Worm (Caenorhabditis elegans) whole organism, L1 larva: ENCODE results near the gene Y45F10C.1.

Experiments used
- C34B4.2 ChIP-seq: sonication (generic microtip); optimal IDR thresholded peaks from 2 replicates; lab custom pipeline; 2017; ENCODE audit warnings: mild to moderate bottlenecking, missing genetic modification characterization, missing compliant biosample characterization
- blmp-1 ChIP-seq: fragments of 150-350 bp; optimal IDR thresholded peaks from 2 replicates; lab custom pipeline; 2014; ENCODE audit warnings: missing biosample characterization, missing genetic modification characterization
- elt-2 ChIP-seq: sonication (generic microtip); optimal IDR thresholded peaks from 2 replicates; lab custom pipeline; 2016; ENCODE audit warnings: missing genetic modification characterization, mild to moderate bottlenecking, inconsistent platforms, missing compliant biosample characterization, missing genetic modification reagents
- elt-3 ChIP-seq, 6 experiments: fragments of 150-350 bp in 1 of 6; sonication (generic microtip); optimal IDR thresholded peaks; 2 replicates each; lab custom pipeline; 2017 to 2018; ENCODE audit warnings: missing biosample characterization in 6 of 6, missing genetic modification characterization in 6 of 6, inconsistent platforms in 1 of 6
- lin-35 ChIP-seq, 2 experiments: fragments of 150-350 bp; optimal IDR thresholded peaks; 2 replicates each; lab custom pipeline; 2014; ENCODE audit warnings: missing biosample characterization in 2 of 2, missing genetic modification characterization in 2 of 2, missing genetic modification reagents in 2 of 2
- nhr-85 ChIP-seq: sonication (generic microtip); peaks from one replicate; lab custom pipeline; 2016; ENCODE audit warnings: missing genetic modification characterization, inconsistent platforms, missing compliant biosample characterization
- zag-1 ChIP-seq: fragments of 150-350 bp; optimal IDR thresholded peaks from 2 replicates; lab custom pipeline; 2014; ENCODE audit warnings: missing biosample characterization, missing genetic modification characterization

Gene Y45F10C.1

ce11 chrIV:13609755-13610154, 49.6 kb downstream of the Y45F10C.1 start, which contains the start of gene C08F11.13:
Gene C08F11.13, minus strand, starts transcription at chrIV:13609892.
- no peak for TF ChIP-seq C34B4.2 (tag; lab: Kevin White, UChicago)
- no peak for TF ChIP-seq elt-3 (tag; optimal IDR thresholded peaks at IDR 0.05; lab: Kevin White, UChicago)
- no peak for TF ChIP-seq blmp-1 (tag; lab: Kevin White, UChicago)
- TF ChIP-seq elt-2 (tag; lab: Kevin White, UChicago) = peak; percentile 36
- no peak for TF ChIP-seq zag-1 (tag; lab: Kevin White, UChicago)
- TF ChIP-seq nhr-85 (tag; lab: Kevin White, UChicago) = peak; percentile 14
- TF ChIP-seq lin-35 (GFP tag; optimal IDR thresholded peaks at IDR 0.05; lab: Kevin White, UChicago) = peak in 1 of 2 experiments; percentile 20
